Fruit fly (Drosophila melanogaster): ENCODE data around the gene CG4678.

DNA sequence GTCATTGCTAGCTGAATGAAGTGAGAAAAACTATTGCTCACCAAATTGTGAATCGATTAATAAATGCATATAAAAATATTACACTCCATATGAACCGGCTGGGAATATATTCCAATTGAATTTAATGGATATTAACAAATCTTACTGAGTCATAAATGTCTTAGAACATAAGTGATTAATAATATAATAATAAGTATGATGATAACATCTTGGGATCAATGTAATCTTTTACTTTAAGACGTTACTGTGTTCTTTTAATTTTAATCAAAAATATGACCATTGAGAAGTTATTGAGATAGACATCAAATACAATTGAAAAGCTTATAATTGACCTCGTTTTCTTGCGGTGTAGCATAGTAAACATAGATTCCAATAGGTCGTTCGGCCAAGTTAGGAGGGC, 3.6 kb upstream of the CG4678 start:
- TF ChIP-seq toe (GFP tag; optimal IDR thresholded peaks at IDR 0.05) (no peak), cic (GFP tag; optimal IDR thresholded peaks at IDR 0.05) (no peak), bab1 (GFP tag; optimal IDR thresholded peaks at IDR 0.05) (no peak), CG5204 (GFP tag; optimal IDR thresholded peaks at IDR 0.05) (no peak)
